Fruit fly (Drosophila melanogaster) whole organism, embryonic: Measurements from ENCODE around the gene Mettl2.

ENCODE experiments used
- ATbp ChIP-seq: fragments of 200-800 bp; sonication (Bioruptor generic); optimal IDR thresholded peaks from 2 replicates; lab custom pipeline; 2017; ENCODE audit warnings: missing biosample characterization, mild to moderate bottlenecking, missing genetic modification characterization, missing genetic modification reagents
- Awh ChIP-seq: fragments of 200-800 bp; sonication (Bioruptor generic); IDR thresholded peaks from 2 replicates; pipeline ENCODE4, ENCODE4 v1.3.6; 2022; ENCODE audit warnings: missing biosample characterization, missing genetic modification characterization
- Bgb ChIP-seq: fragments of 200-800 bp; sonication (Bioruptor generic); IDR thresholded peaks from 2 replicates; pipeline ENCODE4 v1.3.6; 2022; ENCODE audit warnings: missing biosample characterization, missing genetic modification characterization; ENCODE audit not compliant: partially characterized antibody
- Bteb2 ChIP-seq: fragments of 200-800 bp; sonication (Bioruptor generic); optimal IDR thresholded peaks from 2 replicates; lab custom pipeline; 2016; ENCODE audit warnings: missing biosample characterization, missing genetic modification characterization
- CG10147 ChIP-seq: fragments of 200-800 bp; sonication (Bioruptor generic); optimal IDR thresholded peaks from 2 replicates; lab custom pipeline; 2019; ENCODE audit warnings: missing biosample characterization, mild to moderate bottlenecking, missing genetic modification characterization, moderate library complexity
- CG10565 ChIP-seq: fragments of 200-800 bp; sonication (Bioruptor generic); optimal IDR thresholded peaks from 3 replicates; lab custom pipeline; 2016; ENCODE audit warnings: missing biosample characterization, mild to moderate bottlenecking, missing genetic modification characterization
- CG11560 ChIP-seq: fragments of 200-800 bp; sonication (Bioruptor generic); IDR thresholded peaks from 3 replicates; pipeline ENCODE4 v1.3.6; 2022; ENCODE audit warnings: missing biosample characterization, missing genetic modification characterization
- CG12071 ChIP-seq: fragments of 200-800 bp; sonication (Bioruptor generic); optimal IDR thresholded peaks from 3 replicates; lab custom pipeline; 2018; ENCODE audit warnings: missing biosample characterization, mild to moderate bottlenecking, missing genetic modification characterization
- CG16813 ChIP-seq: fragments of 200-800 bp; sonication (Bioruptor generic); IDR thresholded peaks from 3 replicates; pipeline ENCODE4 v1.3.6; 2022; ENCODE audit warnings: missing biosample characterization, missing genetic modification characterization; ENCODE audit not compliant: partially characterized antibody
- CG17186 ChIP-seq: fragments of 200-800 bp; sonication (Bioruptor generic); optimal IDR thresholded peaks from 3 replicates; lab custom pipeline; 2017; ENCODE audit warnings: missing biosample characterization, missing genetic modification reagents, missing genetic modification characterization
- CG17361 ChIP-seq: fragments of 200-800 bp; sonication (Bioruptor generic); IDR thresholded peaks from 3 replicates; pipeline ENCODE4 v1.3.6; 2022; ENCODE audit warnings: missing biosample characterization, missing genetic modification characterization
- CG18011 ChIP-seq: fragments of 200-800 bp; sonication (Bioruptor generic); optimal IDR thresholded peaks from 2 replicates; lab custom pipeline; 2017; ENCODE audit warnings: missing biosample characterization, missing genetic modification characterization, mild to moderate bottlenecking, moderate library complexity, missing genotype
- CG18262 ChIP-seq: fragments of 200-800 bp; optimal IDR thresholded peaks from 3 replicates; lab custom pipeline; 2019; ENCODE audit warnings: missing biosample characterization, mild to moderate bottlenecking, missing genetic modification characterization, moderate library complexity
- CG31365 ChIP-seq: fragments of 200-800 bp; sonication (Bioruptor generic); optimal IDR thresholded peaks from 2 replicates; lab custom pipeline; 2018; ENCODE audit warnings: missing biosample characterization, mild to moderate bottlenecking, missing genetic modification characterization
- CG32767 ChIP-seq: fragments of 200-800 bp; sonication (Bioruptor generic); IDR thresholded peaks from 2 replicates; pipeline ENCODE4 v1.3.6; 2022; ENCODE audit warnings: missing biosample characterization, missing genetic modification characterization
- CG32772 ChIP-seq: fragments of 200-800 bp; sonication (Bioruptor generic); IDR thresholded peaks from 2 replicates; pipeline ENCODE4 v1.3.6; 2022; ENCODE audit warnings: missing biosample characterization, missing genetic modification characterization
- CG4820 ChIP-seq: fragments of 200-800 bp; sonication (Bioruptor generic); optimal IDR thresholded peaks from 3 replicates; lab custom pipeline; 2016; ENCODE audit warnings: missing biosample characterization, missing genetic modification characterization
- CG5180 ChIP-seq: fragments of 200-800 bp; sonication (Bioruptor generic); optimal IDR thresholded peaks from 3 replicates; lab custom pipeline; 2017; ENCODE audit warnings: missing biosample characterization, missing genetic modification characterization, mild to moderate bottlenecking, moderate library complexity, missing genetic modification reagents
- CG6654 ChIP-seq: fragments of 200-800 bp; sonication (Bioruptor generic); optimal IDR thresholded peaks from 2 replicates; lab custom pipeline; 2017; ENCODE audit warnings: missing biosample characterization, mild to moderate bottlenecking, missing genetic modification characterization
- CG7987 ChIP-seq: fragments of 200-800 bp; sonication (Bioruptor generic); optimal IDR thresholded peaks from 2 replicates; lab custom pipeline; 2018; ENCODE audit warnings: missing biosample characterization, mild to moderate bottlenecking, missing genetic modification characterization, moderate library complexity
- CG8089 ChIP-seq: fragments of 200-800 bp; sonication (Bioruptor generic); optimal IDR thresholded peaks from 3 replicates; lab custom pipeline; 2016; ENCODE audit warnings: missing biosample characterization, missing genetic modification characterization
- CTCF ChIP-seq: fragments of 200-800 bp; sonication (Bioruptor generic); optimal IDR thresholded peaks from 2 replicates; lab custom pipeline; 2017; ENCODE audit warnings: missing biosample characterization, mild to moderate bottlenecking, missing genetic modification characterization, moderate library complexity
- Ets65A ChIP-seq: fragments of 200-800 bp; sonication (Bioruptor generic); peaks from one replicate; lab custom pipeline; 2016; ENCODE audit warnings: missing biosample characterization, missing genetic modification characterization
- GATAe ChIP-seq: fragments of 200-800 bp; sonication (Bioruptor generic); conservative IDR thresholded peaks from 2 replicates; pipeline ENCODE4 v1.3.6; 2022; ENCODE audit warnings: missing biosample characterization, missing genetic modification characterization
- Gug ChIP-seq: fragments of 200-800 bp; sonication (Bioruptor generic); IDR thresholded peaks from 4 replicates; pipeline ENCODE4 v1.3.6; 2022; ENCODE audit warnings: missing biosample characterization, missing genetic modification characterization
- H15 ChIP-seq: fragments of 200-800 bp; sonication (Bioruptor generic); IDR thresholded peaks from 3 replicates; pipeline ENCODE4 v1.3.6; 2022; ENCODE audit warnings: missing biosample characterization, missing genetic modification characterization
- Hmx ChIP-seq: fragments of 200-800 bp; sonication (Bioruptor generic); optimal IDR thresholded peaks from 2 replicates; lab custom pipeline; 2016; ENCODE audit warnings: missing biosample characterization, missing genetic modification characterization
- Hr78 ChIP-seq, 2 experiments: fragments of 200-800 bp in 1 of 2; fragments of >200 bp in 1 of 2; sonication (Bioruptor generic) in 1 of 2; optimal IDR thresholded peaks; 2 replicates each; lab custom pipeline; 2017 to 2019; ENCODE audit warnings: missing biosample characterization in 2 of 2, missing genetic modification characterization in 2 of 2, mild to moderate bottlenecking in 1 of 2, moderate library complexity in 1 of 2
- Mad ChIP-seq: fragments of 200-800 bp; sonication (Bioruptor generic); optimal IDR thresholded peaks from 2 replicates; lab custom pipeline; 2016; ENCODE audit warnings: missing biosample characterization, missing genetic modification characterization
- Meics ChIP-seq: fragments of 200-800 bp; sonication (Bioruptor generic); optimal IDR thresholded peaks from 2 replicates; lab custom pipeline; 2017; ENCODE audit warnings: missing biosample characterization, mild to moderate bottlenecking, missing genetic modification characterization
- Ptx1 ChIP-seq: fragments of 200-800 bp; sonication (Bioruptor generic); IDR thresholded peaks from 2 replicates; pipeline ENCODE4 v1.3.6; 2022; ENCODE audit warnings: missing biosample characterization, missing genetic modification characterization
- Trl ChIP-seq, 3 experiments: fragments of >200 bp in 2 of 3; fragments of 200-800 bp in 1 of 3; sonication (Bioruptor generic) in 1 of 3; optimal IDR thresholded peaks; 2 replicates in 1 of 3; 3 replicates in 2 of 3; lab custom pipeline; 2016 to 2017; ENCODE audit warnings: missing biosample characterization in 1 of 3, missing genetic modification characterization in 1 of 3
- amos ChIP-seq: fragments of 200-800 bp; sonication (Bioruptor generic); IDR thresholded peaks from 2 replicates; pipeline ENCODE4 v1.3.6; 2022; ENCODE audit warnings: missing biosample characterization, missing genetic modification characterization; ENCODE audit not compliant: partially characterized antibody
- bbx ChIP-seq: fragments of 200-800 bp; sonication (Bioruptor generic); IDR thresholded peaks from 2 replicates; pipeline ENCODE4 v1.3.6; 2022; ENCODE audit warnings: missing biosample characterization, missing genetic modification characterization; ENCODE audit not compliant: partially characterized antibody
- cato ChIP-seq: fragments of 200-800 bp; sonication (Bioruptor generic); optimal IDR thresholded peaks from 2 replicates; lab custom pipeline; 2016; ENCODE audit warnings: missing biosample characterization, missing genetic modification characterization, borderline replicate concordance
- crp ChIP-seq, 2 experiments: fragments of 200-800 bp; sonication (Bioruptor generic); optimal IDR thresholded peaks; 2 replicates in 1 of 2; 3 replicates in 1 of 2; lab custom pipeline; 2017; ENCODE audit warnings: missing biosample characterization in 2 of 2, missing genetic modification characterization in 2 of 2, mild to moderate bottlenecking in 1 of 2, moderate library complexity in 1 of 2
- cwo ChIP-seq: fragments of 200-800 bp; sonication (Bioruptor generic); optimal IDR thresholded peaks from 3 replicates; lab custom pipeline; 2017; ENCODE audit warnings: missing biosample characterization, missing genetic modification characterization, mild to moderate bottlenecking, moderate library complexity, missing genetic modification reagents
- ems ChIP-seq: fragments of 200-800 bp; sonication (Bioruptor generic); optimal IDR thresholded peaks from 3 replicates; lab custom pipeline; 2016; ENCODE audit warnings: missing biosample characterization, missing genetic modification characterization
- exex ChIP-seq: fragments of 200-800 bp; sonication (Bioruptor generic); optimal IDR thresholded peaks from 4 replicates; lab custom pipeline; 2018; ENCODE audit warnings: missing biosample characterization, mild to moderate bottlenecking, missing genetic modification characterization, moderate library complexity
- fd102C ChIP-seq: fragments of 200-800 bp; sonication (Bioruptor generic); optimal IDR thresholded peaks from 2 replicates; lab custom pipeline; 2018; ENCODE audit warnings: missing biosample characterization, mild to moderate bottlenecking, missing genetic modification characterization, moderate library complexity
- gce ChIP-seq: fragments of 200-800 bp; sonication (Bioruptor generic); IDR thresholded peaks from 3 replicates; pipeline ENCODE4 v1.3.6; 2022; ENCODE audit warnings: missing biosample characterization, missing genetic modification characterization
- gro ChIP-seq: fragments of 200-800 bp; sonication (Bioruptor generic); optimal IDR thresholded peaks from 2 replicates; lab custom pipeline; 2016; ENCODE audit warnings: missing biosample characterization, missing genetic modification characterization
- gsb-n ChIP-seq: fragments of 200-800 bp; sonication (Bioruptor generic); optimal IDR thresholded peaks from 3 replicates; lab custom pipeline; 2018; ENCODE audit warnings: missing biosample characterization, mild to moderate bottlenecking, missing genetic modification characterization
- lola ChIP-seq, 3 experiments: fragments of >200 bp in 2 of 3; fragments of 200-800 bp in 1 of 3; sonication (Bioruptor generic) in 1 of 3; optimal IDR thresholded peaks; 2 replicates each; lab custom pipeline; 2017 to 2019; ENCODE audit warnings: missing biosample characterization in 3 of 3, missing genetic modification characterization in 3 of 3, mild to moderate bottlenecking in 1 of 3, moderate library complexity in 1 of 3
- maf-S ChIP-seq: fragments of 200-800 bp; sonication (Bioruptor generic); optimal IDR thresholded peaks from 2 replicates; lab custom pipeline; 2016; ENCODE audit warnings: missing biosample characterization, missing genetic modification characterization
- row ChIP-seq: fragments of 200-800 bp; sonication (Bioruptor generic); IDR thresholded peaks from 3 replicates; pipeline ENCODE4 v1.3.6; 2022; ENCODE audit warnings: missing biosample characterization, missing genetic modification characterization
- sens-2 ChIP-seq: fragments of 200-800 bp; sonication (Bioruptor generic); IDR thresholded peaks from 2 replicates; pipeline ENCODE4 v1.3.6; 2022; ENCODE audit warnings: missing biosample characterization, missing genetic modification characterization
- sob ChIP-seq: fragments of 200-800 bp; sonication (Bioruptor generic); IDR thresholded peaks from 2 replicates; pipeline ENCODE4 v1.3.6; 2022; ENCODE audit warnings: missing biosample characterization, missing genetic modification characterization
- tap ChIP-seq: fragments of 200-800 bp; optimal IDR thresholded peaks from 3 replicates; lab custom pipeline; 2019; ENCODE audit warnings: missing biosample characterization, mild to moderate bottlenecking, missing genetic modification characterization, moderate library complexity

Gene Mettl2

dm6 chr3L:1647276-1647919 is 8.4 kb upstream of the Mettl2 start, which contains the start of the genes CG17249 and Bro (continued):
- TF ChIP-seq ems (GFP tag; lab: Kevin White, UChicago), result peak; percentile 17
- TF ChIP-seq Ets65A (GFP tag; lab: Kevin White, UChicago), result peak; percentile 74
- TF ChIP-seq crp (GFP tag; optimal IDR thresholded peaks at IDR 0.05; lab: Kevin White, UChicago), result peak; percentile 87 to 97
- TF ChIP-seq cato (GFP tag; lab: Kevin White, UChicago), result no peak
- TF ChIP-seq ATbp (GFP tag; lab: Kevin White, UChicago), result no peak
- peak; percentile 28 for TF ChIP-seq CG8089
- no peak for TF ChIP-seq CG10565 (GFP tag; lab: Kevin White, UChicago)
- peak; percentile 43 for TF ChIP-seq gro (GFP tag; lab: Kevin White, UChicago)
- TF ChIP-seq maf-S (GFP tag; lab: Kevin White, UChicago), result peak; percentile 32
- no peak for TF ChIP-seq Gug (GFP tag; lab: Robert Waterston, UW)
- no peak for TF ChIP-seq CG31365 (tag; lab: Kevin White, UChicago)
- TF ChIP-seq Hmx, result no peak
- peak; percentile 8 for TF ChIP-seq CG7987 (GFP tag; lab: Kevin White, UChicago)
- no peak for TF ChIP-seq H15 (GFP tag; lab: Robert Waterston, UW)
- peak; percentile 61 for TF ChIP-seq Bgb (GFP tag; lab: Robert Waterston, UW)
- TF ChIP-seq Ptx1 (GFP tag; lab: Robert Waterston, UW), result 0 out of 2 replicates have a peak, but pooled peaks have one; percentile 27
- TF ChIP-seq exex (tag; lab: Kevin White, UChicago), result no peak
- no peak for TF ChIP-seq CG11560 (tag; lab: Robert Waterston, UW)
- no peak for TF ChIP-seq sens-2
- no peak for TF ChIP-seq Awh (GFP tag; lab: Robert Waterston, UW)
- TF ChIP-seq CG17361 (GFP tag; lab: Robert Waterston, UW), result no peak
- no peak for TF ChIP-seq CG32772 (GFP tag; lab: Robert Waterston, UW)
- TF ChIP-seq sob (GFP tag; lab: Robert Waterston, UW), result no peak
- peak; percentile 41; the same call in 1 of the 2 replicates for TF ChIP-seq amos (GFP tag; lab: Robert Waterston, UW)
- TF ChIP-seq Mad (GFP tag; lab: Kevin White, UChicago), result peak; percentile 38
- no peak for TF ChIP-seq gce (GFP tag; lab: Robert Waterston, UW)
- no peak for TF ChIP-seq Hr78 (GFP tag; optimal IDR thresholded peaks at IDR 0.05; lab: Kevin White, UChicago)
- TF ChIP-seq fd102C (GFP tag; lab: Kevin White, UChicago), result no peak
- peak; percentile 87 for TF ChIP-seq Meics
- TF ChIP-seq tap, result no peak
- TF ChIP-seq Trl (optimal IDR thresholded peaks at IDR 0.05; lab: Kevin White, UChicago), result no peak
- TF ChIP-seq Trl (GFP tag; optimal IDR thresholded peaks at IDR 0.05; lab: Kevin White, UChicago), result no peak
- TF ChIP-seq bbx (GFP tag; lab: Robert Waterston, UW), result no peak
- no peak for TF ChIP-seq GATAe (GFP tag; lab: Robert Waterston, UW)
- TF ChIP-seq cwo, result no peak
- TF ChIP-seq CG32767, result 0 out of 2 replicates have a peak, but pooled peaks have one; percentile 11
- TF ChIP-seq CG18011, result no peak
- peak; percentile 49 for TF ChIP-seq CG17186 (GFP tag; lab: Kevin White, UChicago)
- TF ChIP-seq CG16813 (GFP tag; lab: Robert Waterston, UW), result no peak
- no peak for TF ChIP-seq CG10147 (GFP tag; lab: Kevin White, UChicago)
- TF ChIP-seq Bteb2 (GFP tag; lab: Kevin White, UChicago), result peak; percentile 24
- TF ChIP-seq CG6654 (GFP tag; lab: Kevin White, UChicago), result no peak
- no peak for TF ChIP-seq CG18262 (tag; lab: Kevin White, UChicago)
- no peak for TF ChIP-seq lola (GFP tag; optimal IDR thresholded peaks at IDR 0.05; lab: Kevin White, UChicago)
- no peak for TF ChIP-seq CTCF (GFP tag; lab: Kevin White, UChicago)
- TF ChIP-seq CG5180 (GFP tag; lab: Kevin White, UChicago), result no peak
- TF ChIP-seq row (GFP tag; lab: Robert Waterston, UW), result peak; percentile 53; the same call in 2 of the 3 replicates
- TF ChIP-seq CG4820 (GFP tag; lab: Kevin White, UChicago), result no peak
- no peak for TF ChIP-seq gsb-n (tag; lab: Kevin White, UChicago)
- no peak for TF ChIP-seq CG12071 (GFP tag; lab: Kevin White, UChicago)
